Worm (Caenorhabditis elegans) whole organism, L4/young adult: ENCODE results near the gene btb-6.

Experiments used
- W03F9.2 ChIP-seq: fragments of 150-350 bp; optimal IDR thresholded peaks from 2 replicates; lab custom pipeline; 2014; ENCODE audit warnings: missing biosample characterization, missing genetic modification characterization
- dao-5 ChIP-seq: sonication (generic microtip); optimal IDR thresholded peaks from 2 replicates; lab custom pipeline; 2016; ENCODE audit warnings: missing genotype, missing genetic modification characterization, moderate library complexity, missing compliant biosample characterization
- him-1 ChIP-seq: sonication (generic microtip); optimal IDR thresholded peaks from 2 replicates; lab custom pipeline; 2016; ENCODE audit warnings: missing genotype, missing genetic modification reagents, missing genetic modification characterization, missing compliant biosample characterization

- TF ChIP-seq him-1 (tag; lab: Kevin White, UChicago), result no peak
- TF ChIP-seq W03F9.2 (tag; lab: Kevin White, UChicago), result no peak
- no peak for TF ChIP-seq dao-5
Measured at ce11 chrII:1728253-1728652, 13.2 kb downstream of the btb-6 start, which contains the start of gene btb-9.
